Worm (Caenorhabditis elegans): Measurements from ENCODE around the gene gex-2.

Gene gex-2

DNA sequence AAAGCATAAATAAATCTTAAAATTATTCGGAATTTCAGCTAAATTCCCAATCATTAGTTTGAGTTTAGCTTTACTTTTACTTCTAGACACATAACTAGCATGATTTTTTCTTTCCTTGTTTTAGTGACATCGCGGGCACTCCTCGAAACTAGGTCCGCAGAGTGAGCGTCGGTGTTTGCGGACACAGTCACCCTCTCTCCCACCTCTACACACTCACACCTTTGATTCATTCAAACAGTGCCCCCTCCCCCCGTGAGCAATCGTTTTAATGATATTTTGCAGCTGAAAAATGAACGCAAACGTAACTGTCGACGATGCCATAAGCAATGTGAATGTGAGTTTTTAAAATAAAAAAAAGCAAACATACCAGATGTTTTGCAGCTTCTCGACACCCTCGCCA, at the start of gene gex-2:
gex-2 (plus strand) TSS at position 283 of the 400 bp plus-strand sequence.
- TF ChIP-seq unc-55 (GFP tag; optimal IDR thresholded peaks at IDR 0.05) (peak; percentile 29), skn-1 (tag; optimal IDR thresholded peaks at IDR 0.05) (no peak), fos-1 (tag; optimal IDR thresholded peaks at IDR 0.05) (peak; percentile 47), nhr-129 (tag; optimal IDR thresholded peaks at IDR 0.05) (peak; percentile 11), nhr-25 (tag; optimal IDR thresholded peaks at IDR 0.05) (no peak)

DNA sequence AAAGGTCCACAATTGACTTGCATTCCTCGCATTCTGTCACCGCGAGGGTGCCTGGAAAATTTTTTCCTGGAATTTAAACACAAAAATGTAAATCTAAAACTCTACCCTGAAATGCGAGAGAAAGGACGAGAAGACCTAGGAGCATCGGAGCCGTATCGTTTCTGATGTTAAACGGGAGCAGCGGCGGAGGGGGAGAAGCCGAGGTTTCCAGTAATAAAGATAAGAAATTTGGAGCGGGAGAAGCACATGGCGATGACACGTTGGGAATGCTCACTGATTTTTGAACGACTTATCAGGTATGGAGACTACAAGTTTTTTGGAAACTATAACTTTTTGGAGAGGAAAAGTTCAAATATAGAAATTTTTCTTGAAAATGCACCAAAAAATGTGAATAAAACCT, 49.0 kb upstream of the gex-2 start, which contains the start of gene asm-3:
asm-3 (minus strand) TSS at position 215 of the 400 bp plus-strand sequence.
- TF ChIP-seq gmeb-1 (tag; optimal IDR thresholded peaks at IDR 0.05) (no peak), nhr-11 (tag; optimal IDR thresholded peaks at IDR 0.05) (no peak), fos-1 (tag; optimal IDR thresholded peaks at IDR 0.05) (peak; percentile 59), nhr-6 (tag; optimal IDR thresholded peaks at IDR 0.05) (no peak)

DNA sequence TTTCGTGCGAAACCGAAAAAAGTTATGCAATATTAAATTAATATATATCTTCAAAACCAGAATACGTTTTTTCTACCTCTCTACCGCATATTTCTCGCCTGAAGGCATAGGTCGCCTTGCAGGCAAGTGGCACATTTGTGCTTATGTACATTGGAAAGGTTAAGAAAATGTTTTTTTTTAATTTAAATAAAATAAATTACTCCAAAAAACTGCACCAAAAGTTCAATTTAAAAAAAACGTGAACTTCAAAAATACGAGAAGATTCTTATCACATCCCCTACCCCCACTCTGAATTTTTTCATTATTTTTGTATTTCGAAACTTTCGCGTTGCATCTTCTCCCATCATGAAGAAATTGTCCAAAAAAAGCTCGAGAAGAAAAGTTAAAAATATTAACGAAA, 48.2 kb upstream of the gex-2 start, which contains the start of gene W03G1.2:
W03G1.2 (plus strand) TSS at position 301 of the 400 bp plus-strand sequence.
- TF ChIP-seq zag-1 (tag; optimal IDR thresholded peaks at IDR 0.05) (no peak), Y55F3AM.14 (GFP tag; optimal IDR thresholded peaks at IDR 0.05) (no peak), nhr-25 (tag; optimal IDR thresholded peaks at IDR 0.05) (no peak), nhr-10 (tag; optimal IDR thresholded peaks at IDR 0.05) (no peak), nhr-12 (tag; optimal IDR thresholded peaks at IDR 0.05) (no peak), lin-13 (GFP tag; optimal IDR thresholded peaks at IDR 0.05) (no peak), ceh-82 (tag; optimal IDR thresholded peaks at IDR 0.05) (no peak), elt-3 (tag; optimal IDR thresholded peaks at IDR 0.05) (no peak)

DNA sequence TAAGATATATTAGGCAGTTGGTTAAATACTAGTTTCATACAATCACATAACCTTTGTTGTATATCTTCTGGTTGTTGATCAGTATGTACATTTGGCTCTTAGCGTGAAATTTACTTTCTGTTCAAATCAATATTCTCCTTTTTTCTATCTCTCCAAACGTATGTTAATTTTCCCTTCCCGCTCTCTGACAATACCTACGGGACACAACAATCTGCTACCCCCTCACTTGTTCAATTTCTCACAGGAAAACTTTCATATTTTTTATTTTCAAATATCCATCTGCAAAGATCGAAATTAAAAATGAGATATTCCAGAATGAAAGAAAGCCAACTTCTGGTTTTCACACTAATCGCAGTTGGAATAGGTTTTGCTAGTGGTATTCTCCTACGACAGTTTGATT, 40.7 kb upstream of the gex-2 start, which contains the start of gene glt-7:
glt-7 (plus strand) TSS at position 301 of the 400 bp plus-strand sequence.
- TF ChIP-seq ztf-11 (tag; optimal IDR thresholded peaks at IDR 0.05) (no peak), ZK546.5 (tag; optimal IDR thresholded peaks at IDR 0.05) (no peak)

DNA sequence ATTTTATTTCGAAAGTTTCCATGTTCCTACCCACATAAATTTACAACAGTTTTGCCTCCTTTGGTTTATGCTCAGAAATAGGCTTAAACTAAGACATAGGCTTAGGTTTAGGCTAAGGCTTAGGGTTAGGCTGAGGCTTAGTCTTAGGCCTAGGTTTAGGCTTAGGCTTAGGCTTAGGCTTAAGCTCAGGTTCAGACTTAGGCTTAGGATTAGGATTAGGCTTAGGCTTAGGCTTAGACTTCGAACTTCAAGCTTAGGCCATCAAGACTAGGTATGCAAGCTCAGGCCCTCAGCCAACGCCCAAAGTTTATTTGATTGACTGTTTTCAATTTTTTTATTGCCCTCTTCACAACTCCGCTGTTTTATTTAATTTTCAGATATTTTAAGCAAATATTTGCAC, 26.7 kb upstream of the gex-2 start:
- TF ChIP-seq ama-1 (optimal IDR thresholded peaks at IDR 0.05) (no peak), lin-11 (tag; optimal IDR thresholded peaks at IDR 0.05) (no peak), nhr-23 (tag; optimal IDR thresholded peaks at IDR 0.05) (no peak)

DNA sequence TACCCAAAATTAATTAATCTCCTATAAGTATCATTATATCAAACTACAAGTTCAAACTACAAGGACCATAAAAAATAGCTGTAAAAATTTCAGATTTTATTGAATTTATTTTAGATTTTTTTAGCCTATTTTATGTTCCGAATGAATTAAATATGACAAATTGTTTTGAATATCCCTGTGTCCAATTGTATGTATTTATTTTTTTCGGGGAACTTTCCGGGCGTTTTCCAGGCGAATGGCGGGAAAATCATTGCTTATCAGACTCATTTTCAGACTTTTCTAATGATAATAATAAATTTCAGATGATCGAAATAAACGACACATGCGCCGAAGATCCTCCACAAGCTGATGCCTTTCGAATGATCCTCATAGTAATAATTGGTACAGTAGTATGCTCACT, 24.6 kb upstream of the gex-2 start, which contains the start of gene F56A11.4:
F56A11.4 (plus strand) TSS at position 301 of the 400 bp plus-strand sequence.
- TF ChIP-seq C34F6.9 (tag; optimal IDR thresholded peaks at IDR 0.05) (no peak), nhr-129 (tag; optimal IDR thresholded peaks at IDR 0.05) (no peak), fos-1 (tag; optimal IDR thresholded peaks at IDR 0.05) (no peak), ceh-16 (tag; optimal IDR thresholded peaks at IDR 0.05) (no peak), nhr-10 (tag; optimal IDR thresholded peaks at IDR 0.05) (no peak), F13H6.1 (tag; optimal IDR thresholded peaks at IDR 0.05) (no peak), gmeb-1 (tag; optimal IDR thresholded peaks at IDR 0.05) (no peak), sma-9 (GFP tag; optimal IDR thresholded peaks at IDR 0.05) (no peak), sma-9 (tag; optimal IDR thresholded peaks at IDR 0.05) (no peak)

DNA sequence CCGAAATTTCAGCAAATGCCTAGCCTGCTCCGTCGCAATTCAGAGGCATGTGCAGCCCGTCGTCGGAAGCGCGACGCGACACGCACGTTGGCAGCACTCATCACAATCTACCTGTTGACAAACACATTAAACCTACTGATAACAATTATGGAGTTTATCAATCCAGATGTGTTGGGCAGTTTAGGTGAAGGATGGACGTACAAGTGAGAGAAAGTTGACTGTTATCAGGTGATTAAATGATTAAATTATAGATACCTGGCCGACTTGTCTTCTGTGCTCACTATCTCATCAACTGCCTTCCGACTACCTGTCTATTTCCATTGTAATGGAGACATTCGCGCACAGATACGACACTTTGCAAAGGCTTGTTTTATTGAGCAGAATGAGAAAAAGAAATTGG, 20.6 kb upstream of the gex-2 start:
- TF ChIP-seq zag-1 (tag; optimal IDR thresholded peaks at IDR 0.05): no peak
- TF ChIP-seq fos-1 (tag; optimal IDR thresholded peaks at IDR 0.05): peak; percentile 30

DNA sequence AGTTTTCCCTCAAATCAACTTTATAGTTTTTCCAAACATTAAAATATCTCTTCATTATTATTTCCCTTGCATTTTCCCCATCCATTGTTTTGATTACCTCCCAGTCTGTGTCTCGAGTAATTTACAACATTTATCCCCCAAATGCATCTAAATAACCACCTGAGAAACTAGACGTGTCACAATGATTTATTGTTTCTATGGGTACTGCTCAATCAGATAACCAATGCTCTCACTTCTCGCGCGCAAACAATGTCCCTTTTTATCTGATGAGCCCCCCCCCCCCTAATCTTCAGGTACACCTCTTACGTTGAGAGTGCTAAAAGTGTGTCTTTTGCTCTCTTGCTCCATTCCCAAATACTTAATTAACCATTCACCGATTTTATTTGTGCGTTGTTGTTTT, 18.6 kb upstream of the gex-2 start:
- TF ChIP-seq zag-1 (tag; optimal IDR thresholded peaks at IDR 0.05) (no peak), nhr-23 (tag; optimal IDR thresholded peaks at IDR 0.05) (no peak), nhr-6 (tag; optimal IDR thresholded peaks at IDR 0.05) (no peak), dmd-4 (tag; optimal IDR thresholded peaks at IDR 0.05) (no peak), gmeb-1 (tag; optimal IDR thresholded peaks at IDR 0.05) (no peak), mdl-1 (tag; optimal IDR thresholded peaks at IDR 0.05) (no peak), alr-1 (tag; optimal IDR thresholded peaks at IDR 0.05) (no peak)
